Fruit fly (Drosophila melanogaster): Measurements from ENCODE around the gene Btk.

Gene Btk

DNA sequence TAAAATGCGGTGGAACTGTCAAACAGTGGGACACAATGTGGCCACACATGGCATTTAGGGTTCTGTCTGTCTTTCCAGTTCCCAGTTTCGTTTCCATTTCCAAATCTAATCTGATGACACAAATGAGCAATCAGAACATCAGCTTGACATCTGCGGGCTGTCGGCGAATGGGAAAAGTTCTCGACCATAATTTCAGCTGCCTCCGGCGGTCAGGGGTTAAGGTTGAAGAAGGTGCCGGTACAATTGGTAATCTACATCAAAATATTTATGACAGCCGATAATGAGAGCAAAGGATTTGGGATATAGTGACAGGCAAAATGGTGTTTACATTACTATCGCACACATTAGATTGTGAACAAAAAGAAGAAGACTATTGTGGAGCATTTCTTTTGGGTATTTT is 19.0 kb downstream of the Btk start (continued):
- no peak for TF ChIP-seq Abd-B (GFP tag; optimal IDR thresholded peaks at IDR 0.05)
- no peak for TF ChIP-seq nau (GFP tag; optimal IDR thresholded peaks at IDR 0.05)
- TF ChIP-seq Oli (tag; optimal IDR thresholded peaks at IDR 0.05) = no peak
- no peak for TF ChIP-seq CHES-1-like (GFP tag; optimal IDR thresholded peaks at IDR 0.05)
- TF ChIP-seq da (GFP tag; optimal IDR thresholded peaks at IDR 0.05) = no peak
- no peak for TF ChIP-seq gsb-n (tag; optimal IDR thresholded peaks at IDR 0.05)
- no peak for TF ChIP-seq psq (GFP tag; optimal IDR thresholded peaks at IDR 0.05)
- TF ChIP-seq CG13296 (GFP tag; optimal IDR thresholded peaks at IDR 0.05) = no peak
- no peak for TF ChIP-seq mirr (GFP tag; optimal IDR thresholded peaks at IDR 0.05)
- no peak for TF ChIP-seq tup (GFP tag; optimal IDR thresholded peaks at IDR 0.05)
- TF ChIP-seq Bgb (GFP tag; IDR thresholded peaks at IDR 0.05; ENCODE audit: partially characterized antibody) = no peak
- TF ChIP-seq CG12744 (GFP tag; optimal IDR thresholded peaks at IDR 0.05) = no peak
- TF ChIP-seq CG5953 (GFP tag; IDR thresholded peaks at IDR 0.05) = no peak
- TF ChIP-seq PHDP (tag; optimal IDR thresholded peaks at IDR 0.05) = no peak
- TF ChIP-seq CG16779 (GFP tag; IDR thresholded peaks at IDR 0.05) = no peak
- no peak for TF ChIP-seq Aef1 (GFP tag; IDR thresholded peaks at IDR 0.05)
- TF ChIP-seq Xbp1 (GFP tag; optimal IDR thresholded peaks at IDR 0.05) = no peak

DNA sequence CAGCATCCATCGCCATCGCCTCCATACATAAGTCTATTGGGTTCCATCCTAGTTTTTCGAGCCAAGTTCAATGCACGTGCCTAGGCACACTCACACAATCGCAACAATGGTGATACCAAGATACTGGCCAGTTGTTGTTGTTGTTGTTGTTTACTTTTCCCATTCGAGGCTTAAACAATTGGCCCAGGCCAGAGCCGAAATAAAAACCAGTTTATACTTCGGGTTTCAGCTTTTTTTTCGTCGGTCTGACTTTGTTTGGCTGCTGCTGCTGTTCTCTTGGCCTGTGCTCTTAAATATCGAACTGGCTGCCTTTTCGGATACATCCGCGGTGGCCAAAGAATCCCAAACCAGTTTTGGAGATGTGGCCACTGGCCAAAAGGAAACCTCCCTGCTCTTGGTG is 20.7 kb downstream of the Btk start:
- TF ChIP-seq D (optimal IDR thresholded peaks at IDR 0.05) (peak; percentile 23), D (GFP tag; optimal IDR thresholded peaks at IDR 0.05) (no peak), CG12769 (tag; optimal IDR thresholded peaks at IDR 0.05) (peak; percentile 44), pb (GFP tag; optimal IDR thresholded peaks at IDR 0.05) (no peak), Atf-2 (GFP tag; optimal IDR thresholded peaks at IDR 0.05) (no peak), Taf1 (GFP tag; IDR thresholded peaks at IDR 0.05) (no peak), Xbp1 (GFP tag; optimal IDR thresholded peaks at IDR 0.05) (no peak), CG10274 (GFP tag; optimal IDR thresholded peaks at IDR 0.05) (no peak), Sin3A (optimal IDR thresholded peaks at IDR 0.05) (no peak), Lhr (GFP tag; optimal IDR thresholded peaks at IDR 0.05) (no peak), lbe (GFP tag; optimal IDR thresholded peaks at IDR 0.05) (peak; percentile 21), CG2712 (tag; optimal IDR thresholded peaks at IDR 0.05) (no peak), gt (GFP tag; IDR thresholded peaks at IDR 0.05) (no peak), pros (GFP tag; optimal IDR thresholded peaks at IDR 0.05) (no peak), crp (GFP tag; optimal IDR thresholded peaks at IDR 0.05) (no peak), CG7987 (GFP tag; optimal IDR thresholded peaks at IDR 0.05) (no peak), Antp (GFP tag; optimal IDR thresholded peaks at IDR 0.05) (no peak), HLHmδ (GFP tag; optimal IDR thresholded peaks at IDR 0.05) (peak; percentile 25), tgo (GFP tag; IDR thresholded peaks at IDR 0.05) (0 out of 3 replicates have a peak, but pooled peaks have one; percentile 5), abd-A (tag; optimal IDR thresholded peaks at IDR 0.05) (peak; percentile 2), CG13287 (GFP tag; IDR thresholded peaks at IDR 0.05; ENCODE audit: partially characterized antibody) (peak; percentile 15; the same call in 1 of the 2 replicates), CG11504 (tag; optimal IDR thresholded peaks at IDR 0.05) (no peak), Side (GFP tag; optimal IDR thresholded peaks at IDR 0.05) (no peak), chm (GFP tag; IDR thresholded peaks at IDR 0.05) (0 out of 2 replicates have a peak, but pooled peaks have one; percentile 11), CG1024 (GFP tag; IDR thresholded peaks at IDR 0.05) (no peak), ken (GFP tag; IDR thresholded peaks at IDR 0.05) (no peak), zfh1 (GFP tag; IDR thresholded peaks at IDR 0.05) (no peak), unpg (GFP tag; optimal IDR thresholded peaks at IDR 0.05) (no peak), vfl (GFP tag; optimal IDR thresholded peaks at IDR 0.05) (no peak), E2f2 (GFP tag; IDR thresholded peaks at IDR 0.05) (no peak), CG7839 (tag; optimal IDR thresholded peaks at IDR 0.05) (no peak), CG6689 (GFP tag; IDR thresholded peaks at IDR 0.05) (no peak), CG4360 (GFP tag; IDR thresholded peaks at IDR 0.05) (peak; percentile 93), Med (GFP tag) (peak; percentile 28), CG2889 (GFP tag; IDR thresholded peaks at IDR 0.05) (no peak), Hr39 (optimal IDR thresholded peaks at IDR 0.05) (no peak), Xrp1 (GFP tag; IDR thresholded peaks at IDR 0.05) (no peak)

All from whole organism, embryonic.